Worm (Caenorhabditis elegans) whole organism, L1 larva: ENCODE data around the gene wapl-1.

ENCODE experiments used
- C04F5.9 ChIP-seq: sonication (generic microtip); optimal IDR thresholded peaks from 2 replicates; lab custom pipeline; 2016; ENCODE audit warnings: missing genetic modification characterization, missing compliant biosample characterization
- alr-1 ChIP-seq: fragments of 200-800 bp; sonication (Bioruptor generic); optimal IDR thresholded peaks from 2 replicates; lab custom pipeline; 2018; ENCODE audit warnings: borderline replicate concordance, mild to moderate bottlenecking, missing genetic modification characterization, missing compliant biosample characterization
- aly-2 ChIP-seq: fragments of 150-350 bp; optimal IDR thresholded peaks from 2 replicates; lab custom pipeline; 2014; ENCODE audit warnings: missing biosample characterization, missing genetic modification characterization
- blmp-1 ChIP-seq: fragments of 150-350 bp; optimal IDR thresholded peaks from 2 replicates; lab custom pipeline; 2014; ENCODE audit warnings: missing biosample characterization, missing genetic modification characterization
- ces-1 ChIP-seq: fragments of 150-350 bp; optimal IDR thresholded peaks from 2 replicates; lab custom pipeline; 2014; ENCODE audit warnings: missing biosample characterization, missing genetic modification reagents, missing genetic modification characterization
- egl-13 ChIP-seq: sonication (generic microtip); optimal IDR thresholded peaks from 2 replicates; lab custom pipeline; 2016; ENCODE audit warnings: missing genotype, missing genetic modification reagents, missing genetic modification characterization, missing compliant biosample characterization
- elt-2 ChIP-seq: sonication (generic microtip); optimal IDR thresholded peaks from 2 replicates; lab custom pipeline; 2016; ENCODE audit warnings: missing genetic modification characterization, mild to moderate bottlenecking, inconsistent platforms, missing compliant biosample characterization, missing genetic modification reagents
- fkh-10 ChIP-seq: sonication (generic microtip); optimal IDR thresholded peaks from 2 replicates; lab custom pipeline; 2017; ENCODE audit warnings: missing biosample characterization, missing genetic modification reagents, missing genetic modification characterization
- fkh-4 ChIP-seq: sonication (generic microtip); optimal IDR thresholded peaks from 2 replicates; lab custom pipeline; 2016; ENCODE audit warnings: missing compliant biosample characterization, missing genetic modification characterization, borderline replicate concordance
- fkh-8 ChIP-seq: sonication (generic microtip); optimal IDR thresholded peaks from 2 replicates; lab custom pipeline; 2016; ENCODE audit warnings: mild to moderate bottlenecking, missing genetic modification characterization, missing compliant biosample characterization
- hlh-17 ChIP-seq: fragments of 200-800 bp; sonication (Bioruptor generic); optimal IDR thresholded peaks from 2 replicates; lab custom pipeline; 2018; ENCODE audit warnings: missing genetic modification characterization, mild to moderate bottlenecking, missing compliant biosample characterization, moderate library complexity, borderline replicate concordance
- hlh-4 ChIP-seq: sonication (generic microtip); optimal IDR thresholded peaks from 2 replicates; lab custom pipeline; 2016; ENCODE audit warnings: mild to moderate bottlenecking, missing genetic modification characterization, missing compliant biosample characterization
- hpl-2 ChIP-seq: fragments of 150-350 bp; optimal IDR thresholded peaks from 2 replicates; lab custom pipeline; 2014; ENCODE audit warnings: missing biosample characterization, missing genetic modification reagents, missing genetic modification characterization
- irx-1 ChIP-seq: sonication (generic microtip); optimal IDR thresholded peaks from 2 replicates; lab custom pipeline; 2016; ENCODE audit warnings: missing genetic modification characterization, missing compliant biosample characterization
- lin-15B ChIP-seq: fragments of 150-350 bp; sonication (generic microtip); optimal IDR thresholded peaks from 3 replicates; lab custom pipeline; 2014; ENCODE audit warnings: missing biosample characterization, missing genetic modification characterization
- lin-35 ChIP-seq, 2 experiments: fragments of 150-350 bp; optimal IDR thresholded peaks; 2 replicates each; lab custom pipeline; 2014; ENCODE audit warnings: missing biosample characterization in 2 of 2, missing genetic modification characterization in 2 of 2, missing genetic modification reagents in 2 of 2
- nhr-12 ChIP-seq: sonication (generic microtip); optimal IDR thresholded peaks from 2 replicates; lab custom pipeline; 2017; ENCODE audit warnings: missing biosample characterization, missing genetic modification characterization
- nhr-19 ChIP-seq: fragments of 200-800 bp; sonication (Bioruptor generic); conservative IDR thresholded peaks from 2 replicates; pipeline ENCODE4 v1.3.6; 2022; ENCODE audit warnings: missing genetic modification characterization, missing compliant biosample characterization
- nhr-20 ChIP-seq: sonication (generic microtip); optimal IDR thresholded peaks from 2 replicates; lab custom pipeline; 2016; ENCODE audit warnings: mild to moderate bottlenecking, missing genetic modification characterization, missing compliant biosample characterization
- nhr-47 ChIP-seq: sonication (generic microtip); optimal IDR thresholded peaks from 2 replicates; lab custom pipeline; 2016; ENCODE audit warnings: mild to moderate bottlenecking, missing genetic modification characterization, moderate library complexity, missing compliant biosample characterization
- nhr-71 ChIP-seq: sonication (generic microtip); optimal IDR thresholded peaks from 2 replicates; lab custom pipeline; 2016; ENCODE audit warnings: mild to moderate bottlenecking, missing genetic modification characterization, moderate library complexity, missing compliant biosample characterization
- nhr-77 ChIP-seq: fragments of 150-350 bp; optimal IDR thresholded peaks from 2 replicates; lab custom pipeline; 2014; ENCODE audit warnings: missing biosample characterization, missing genetic modification characterization
- nhr-85 ChIP-seq: sonication (generic microtip); peaks from one replicate; lab custom pipeline; 2016; ENCODE audit warnings: missing genetic modification characterization, inconsistent platforms, missing compliant biosample characterization
- nhr-90 ChIP-seq: sonication (generic microtip); optimal IDR thresholded peaks from 2 replicates; lab custom pipeline; 2016; ENCODE audit warnings: mild to moderate bottlenecking, missing genetic modification characterization, missing compliant biosample characterization; ENCODE audit not compliant: poor library complexity
- pag-3 ChIP-seq: sonication (generic microtip); optimal IDR thresholded peaks from 2 replicates; lab custom pipeline; 2017; ENCODE audit warnings: missing genetic modification characterization, mild to moderate bottlenecking, missing compliant biosample characterization, antibody characterized with exemption, borderline replicate concordance; ENCODE audit not compliant: insufficient read depth
- sox-4 ChIP-seq: sonication (generic microtip); optimal IDR thresholded peaks from 2 replicates; lab custom pipeline; 2016; ENCODE audit warnings: missing genetic modification characterization, missing compliant biosample characterization
- sptf-1 ChIP-seq: fragments of 150-350 bp; optimal IDR thresholded peaks from 2 replicates; lab custom pipeline; 2014; ENCODE audit warnings: missing biosample characterization, missing genetic modification characterization
- sup-37 ChIP-seq: fragments of 200-800 bp; sonication (Bioruptor generic); optimal IDR thresholded peaks from 2 replicates; lab custom pipeline; 2018; ENCODE audit warnings: mild to moderate bottlenecking, missing genetic modification characterization, missing compliant biosample characterization
- unc-30 ChIP-seq: sonication (generic microtip); optimal IDR thresholded peaks from 2 replicates; lab custom pipeline; 2017; ENCODE audit warnings: missing biosample characterization, missing genetic modification characterization
- zag-1 ChIP-seq: fragments of 150-350 bp; optimal IDR thresholded peaks from 2 replicates; lab custom pipeline; 2014; ENCODE audit warnings: missing biosample characterization, missing genetic modification characterization
- zip-4 ChIP-seq: fragments of 200-800 bp; sonication (Bioruptor generic); optimal IDR thresholded peaks from 2 replicates; lab custom pipeline; 2018; ENCODE audit warnings: mild to moderate bottlenecking, missing genetic modification characterization, moderate library complexity, missing compliant biosample characterization

Gene wapl-1

DNA sequence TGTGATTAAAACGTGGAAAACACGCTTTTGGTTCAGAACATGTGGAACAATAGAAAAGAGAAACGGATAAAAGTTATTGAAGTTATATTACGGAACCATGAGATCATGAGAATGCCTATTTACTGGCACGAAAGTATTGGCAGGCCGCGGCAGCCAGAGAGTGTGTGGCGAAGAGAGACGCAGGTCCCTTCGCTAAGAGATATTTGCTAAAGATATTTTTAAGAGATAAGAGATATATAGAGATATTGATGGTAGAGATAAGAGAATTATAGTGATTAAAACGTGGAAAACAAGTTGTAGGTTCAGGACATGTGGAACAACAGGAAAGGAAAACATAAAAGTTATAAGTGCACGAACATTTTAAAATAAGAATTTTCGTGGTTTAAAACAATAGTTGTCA, 7.7 kb downstream of the wapl-1 start (continued):
- TF ChIP-seq nhr-12 (tag; lab: Kevin White, UChicago) (no peak), alr-1 (tag; lab: Kevin White, UChicago) (no peak), fkh-10 (GFP tag; lab: Kevin White, UChicago) (no peak), elt-2 (tag; lab: Kevin White, UChicago) (no peak), nhr-47 (tag; lab: Kevin White, UChicago) (no peak), aly-2 (tag; lab: Kevin White, UChicago) (no peak), nhr-90 (tag; lab: Kevin White, UChicago) (no peak), sptf-1 (no peak), fkh-8 (tag; lab: Kevin White, UChicago) (no peak), pag-3 (tag; lab: Kevin White, UChicago) (no peak)

DNA sequence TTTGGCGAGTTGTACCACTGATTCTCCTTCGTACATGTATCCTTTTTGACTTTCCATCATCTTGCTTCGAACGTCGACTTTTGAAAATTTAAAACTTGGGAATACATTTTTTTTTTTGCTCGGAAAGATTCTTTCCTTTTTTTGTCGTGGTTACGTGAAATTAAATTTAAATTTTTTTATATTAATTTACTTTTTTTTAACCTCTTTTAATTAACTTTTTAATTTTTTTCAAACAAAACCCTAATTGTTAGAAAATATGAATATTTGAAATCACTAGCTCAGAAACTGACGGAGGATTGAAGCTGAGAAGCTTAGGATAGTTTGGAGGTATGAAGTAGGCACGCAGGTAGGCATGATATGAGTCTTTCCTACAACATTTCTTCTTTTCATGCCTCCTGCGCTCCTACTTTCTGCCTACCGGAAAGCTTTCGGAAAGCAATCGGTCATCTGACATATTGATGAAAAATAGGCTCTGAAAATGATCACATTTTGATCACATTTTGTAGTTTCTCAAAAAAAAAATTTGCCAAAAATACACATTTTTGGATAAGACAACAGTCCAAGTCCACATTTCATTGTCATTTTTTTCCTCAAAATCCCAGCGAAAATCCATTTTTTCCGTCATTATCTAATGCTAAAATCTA, 11.0 kb downstream of the wapl-1 start, which contains the start of the genes R08C7.8 and R08C7.4:
R08C7.8 (minus strand) TSS at position 101 of the 644 bp plus-strand sequence.
R08C7.4 (plus strand) TSS at position 594 of the 644 bp plus-strand sequence.
- no peak for TF ChIP-seq ces-1 (GFP tag; lab: Kevin White, UChicago)
- no peak for TF ChIP-seq hlh-17 (GFP tag; lab: Kevin White, UChicago)
- no peak for TF ChIP-seq alr-1 (tag; lab: Kevin White, UChicago)
- no peak for TF ChIP-seq fkh-8 (tag; lab: Kevin White, UChicago)
- no peak for TF ChIP-seq egl-13 (tag; lab: Kevin White, UChicago)
- TF ChIP-seq irx-1 = no peak
- no peak for TF ChIP-seq hpl-2 (GFP tag; lab: Kevin White, UChicago)
- TF ChIP-seq lin-15B (tag; lab: Kevin White, UChicago) = no peak
- no peak for TF ChIP-seq nhr-47 (tag; lab: Kevin White, UChicago)
- no peak for TF ChIP-seq hlh-4 (tag; lab: Kevin White, UChicago)
- TF ChIP-seq lin-35 (GFP tag; optimal IDR thresholded peaks at IDR 0.05; lab: Kevin White, UChicago) = no peak

DNA sequence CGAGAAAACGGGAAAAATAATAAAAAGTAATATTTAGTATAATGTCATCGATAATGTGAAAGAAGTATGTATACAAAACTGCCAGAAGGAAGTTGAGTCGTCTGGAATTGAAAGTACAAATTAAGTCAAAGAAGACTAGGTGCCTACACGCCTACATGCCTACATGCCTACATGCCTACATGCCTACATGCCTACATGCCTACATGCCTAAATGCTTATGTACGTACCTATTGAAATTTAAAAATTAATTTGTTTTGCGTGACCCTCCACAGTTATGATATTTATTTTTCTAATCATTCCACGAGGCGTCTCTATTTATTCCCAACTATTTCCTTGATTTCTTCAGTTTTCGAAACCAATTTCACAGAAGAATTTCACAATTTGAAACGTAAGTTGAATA, 15.6 kb downstream of the wapl-1 start, which contains the start of the genes str-185 and R08C7.5:
str-185 (minus strand) TSS at position 101 of the 400 bp plus-strand sequence.
R08C7.5 (plus strand) TSS at position 329 of the 400 bp plus-strand sequence.
- TF ChIP-seq blmp-1 (tag; lab: Kevin White, UChicago) = no peak
- TF ChIP-seq nhr-71 (tag; lab: Kevin White, UChicago) = no peak
- TF ChIP-seq aly-2 (tag; lab: Kevin White, UChicago) = no peak
- TF ChIP-seq sup-37 = no peak
- no peak for TF ChIP-seq zag-1 (tag; lab: Kevin White, UChicago)
- TF ChIP-seq nhr-20 (tag; lab: Kevin White, UChicago) = no peak

DNA sequence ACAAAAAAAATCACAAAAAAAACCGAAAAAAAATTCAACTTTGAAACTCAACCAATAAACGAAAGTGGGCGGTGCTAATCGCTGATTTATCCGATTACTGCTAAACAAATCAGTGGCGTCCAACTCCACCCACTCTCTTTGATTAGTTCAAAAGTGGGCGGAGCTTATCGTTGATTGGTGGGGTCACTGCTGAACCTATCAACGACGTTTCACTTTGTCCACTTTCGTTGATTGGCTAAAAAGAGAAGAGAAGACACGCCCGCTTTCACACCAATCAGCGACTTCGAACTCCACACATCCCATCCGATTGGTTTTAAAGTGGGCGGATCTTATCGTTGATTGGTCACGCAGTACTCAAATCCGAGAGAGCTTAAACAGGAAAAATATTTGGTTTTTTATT, 21.7 kb downstream of the wapl-1 start:
- no peak for TF ChIP-seq unc-30 (tag; lab: Kevin White, UChicago)
- TF ChIP-seq nhr-71 (tag; lab: Kevin White, UChicago) = no peak
- no peak for TF ChIP-seq elt-2 (tag; lab: Kevin White, UChicago)
- no peak for TF ChIP-seq zip-4 (GFP tag; lab: Kevin White, UChicago)
- TF ChIP-seq nhr-19 (GFP tag; lab: Robert Waterston, UW) = no peak
- no peak for TF ChIP-seq nhr-20 (tag; lab: Kevin White, UChicago)
- no peak for TF ChIP-seq sox-4

DNA sequence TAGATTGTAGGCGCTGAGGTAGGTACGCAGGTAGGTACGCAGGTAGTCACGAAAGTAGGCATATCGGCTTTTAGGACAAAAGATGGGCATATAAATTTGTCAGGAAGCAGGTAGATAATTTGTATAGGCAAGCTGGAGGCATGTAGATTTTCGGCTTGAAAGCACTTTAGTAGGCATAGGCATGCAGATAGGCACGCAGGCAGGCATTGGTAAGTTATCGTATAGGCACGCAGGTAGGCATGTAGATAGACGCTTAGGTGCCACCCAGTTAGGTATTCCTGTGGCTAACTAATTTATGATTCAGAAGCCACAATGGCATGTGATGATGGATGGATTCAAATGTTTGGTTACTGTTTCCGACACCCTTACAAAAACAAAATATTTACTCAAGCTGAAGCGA, 22.5 kb downstream of the wapl-1 start:
- TF ChIP-seq nhr-85 (tag; lab: Kevin White, UChicago) (no peak), C04F5.9 (no peak), nhr-77 (tag; lab: Kevin White, UChicago) (no peak), hlh-4 (tag; lab: Kevin White, UChicago) (no peak), irx-1 (no peak), fkh-10 (GFP tag; lab: Kevin White, UChicago) (no peak), hlh-17 (GFP tag; lab: Kevin White, UChicago) (no peak), fkh-4 (tag; lab: Kevin White, UChicago) (no peak)
